Fruit fly (Drosophila melanogaster) S2 (cell line): Measurements from ENCODE around the gene CG7766.

Source experiments
- CG8478 ChIP-seq: fragments of >200 bp; optimal IDR thresholded peaks from 2 replicates; lab custom pipeline; 2018
- CTCF ChIP-seq, 2 experiments: fragments of >200 bp; optimal IDR thresholded peaks; 2 replicates each; lab custom pipeline; 2018

The CG7766 gene

DNA sequence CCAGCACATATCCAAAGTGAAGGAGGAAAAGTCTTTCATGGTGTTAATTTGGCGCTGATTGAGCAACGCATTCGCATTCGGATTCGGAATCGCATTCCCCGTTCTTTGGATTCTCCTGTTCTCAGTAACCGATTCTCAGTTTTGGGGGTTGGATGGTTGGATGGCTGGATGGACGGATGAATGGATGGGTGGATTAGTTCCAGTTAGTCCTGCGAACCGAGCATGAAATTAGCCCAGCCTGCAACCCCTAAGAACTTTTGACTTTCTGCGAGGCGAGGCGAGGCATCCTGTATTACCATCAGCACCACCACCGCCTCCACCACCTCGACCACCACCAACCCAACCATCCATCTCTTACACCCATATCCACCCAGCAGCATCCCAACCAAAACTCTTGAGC lies 26.7 kb upstream of the CG7766 start:
- TF ChIP-seq CG8478 (lab: Kevin White, UChicago), result no peak
- TF ChIP-seq CTCF (optimal IDR thresholded peaks at IDR 0.05; lab: Kevin White, UChicago), result no peak

DNA sequence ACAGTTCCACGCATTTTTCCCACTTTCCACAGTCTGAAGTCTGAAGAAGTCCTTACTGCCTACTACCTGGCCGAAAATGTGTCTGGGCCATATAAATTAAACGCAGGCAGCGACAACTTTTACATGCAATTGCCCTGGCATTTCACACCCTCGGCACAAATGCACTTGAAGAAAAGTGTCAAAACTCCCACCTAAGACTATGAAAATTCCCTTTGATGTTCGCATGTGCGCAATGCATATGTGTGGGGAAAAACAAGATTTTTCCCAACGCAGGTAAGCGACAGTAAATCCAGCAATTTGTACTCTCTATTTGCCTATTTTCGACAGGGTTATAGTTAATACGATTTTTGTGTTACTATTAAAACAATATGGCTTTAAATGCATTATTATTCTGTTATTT lies 25.9 kb upstream of the CG7766 start:
- TF ChIP-seq CTCF (optimal IDR thresholded peaks at IDR 0.05; lab: Kevin White, UChicago) (no peak), CG8478 (lab: Kevin White, UChicago) (no peak)

DNA sequence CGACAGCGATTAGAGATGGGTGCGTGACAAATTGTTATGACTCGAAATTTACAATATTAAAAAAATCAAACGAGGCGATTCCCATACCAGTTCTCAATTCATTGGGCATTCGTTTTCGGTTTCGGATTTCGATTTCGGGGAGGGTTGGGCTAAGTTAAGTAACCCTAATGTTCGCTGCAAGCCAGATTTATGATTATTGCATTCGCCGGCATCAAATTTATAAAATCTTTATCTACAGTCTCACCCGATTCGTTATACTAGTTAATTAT lies 24.4 kb upstream of the CG7766 start:
- no peak for TF ChIP-seq CTCF (optimal IDR thresholded peaks at IDR 0.05; lab: Kevin White, UChicago)
- no peak for TF ChIP-seq CG8478 (lab: Kevin White, UChicago)

DNA sequence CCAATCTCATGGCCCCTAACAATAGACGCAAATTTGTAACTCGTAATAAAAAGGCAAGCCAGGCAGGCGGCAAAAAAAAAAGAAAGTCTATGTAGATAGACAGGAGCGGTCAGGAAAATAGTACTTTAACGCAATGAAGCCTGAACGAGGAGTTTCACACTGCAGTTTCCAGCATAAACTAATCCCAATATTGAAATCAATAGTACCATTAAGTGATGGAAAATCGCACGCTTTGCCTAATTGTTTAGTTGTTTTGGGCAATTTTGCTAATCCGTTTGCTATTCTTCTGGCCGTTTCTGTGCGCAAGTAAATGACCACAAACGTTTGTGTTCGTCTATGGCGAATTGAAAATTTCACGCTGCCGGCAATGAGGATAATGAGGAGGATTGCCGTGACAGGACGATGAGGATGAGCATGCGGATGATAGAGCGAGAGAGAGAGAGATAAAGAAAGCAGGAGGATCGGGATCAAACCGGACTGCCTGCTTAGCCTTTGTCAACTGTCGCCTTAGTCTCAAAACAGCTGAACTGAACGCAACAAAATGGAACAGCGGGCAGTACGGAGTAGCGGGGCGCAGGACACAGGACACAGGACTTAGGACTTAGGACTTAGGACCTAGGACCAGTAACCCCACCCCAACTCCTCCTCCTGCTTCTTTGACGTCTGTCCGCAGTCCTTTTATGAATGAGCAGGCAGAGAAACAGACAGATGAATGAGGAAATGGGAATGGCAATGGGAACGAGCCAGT lies 23.9 kb upstream of the CG7766 start:
- TF ChIP-seq CG8478 (lab: Kevin White, UChicago), result no peak
- no peak for TF ChIP-seq CTCF (optimal IDR thresholded peaks at IDR 0.05; lab: Kevin White, UChicago)

DNA sequence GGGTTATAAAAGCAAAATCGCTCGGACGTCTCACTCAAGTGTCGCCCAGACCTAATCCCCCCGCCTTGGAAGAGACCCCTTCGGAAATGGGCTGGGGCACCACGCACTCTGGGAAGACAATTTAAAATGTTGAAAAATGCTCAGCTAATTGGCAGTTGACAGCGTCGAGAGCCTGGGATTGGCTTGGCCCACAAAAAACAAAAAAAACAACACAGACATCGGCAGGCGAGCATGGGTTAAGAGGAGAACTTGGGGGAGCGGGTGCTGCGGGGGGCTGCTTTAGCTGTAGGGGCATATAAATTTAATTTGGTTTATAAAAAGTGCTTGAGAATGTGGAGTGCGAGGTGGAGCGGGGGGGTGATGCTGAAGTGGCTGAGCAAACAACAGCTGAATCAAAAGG lies 19.0 kb upstream of the CG7766 start:
- no peak for TF ChIP-seq CG8478 (lab: Kevin White, UChicago)
- TF ChIP-seq CTCF (optimal IDR thresholded peaks at IDR 0.05; lab: Kevin White, UChicago), result no peak

DNA sequence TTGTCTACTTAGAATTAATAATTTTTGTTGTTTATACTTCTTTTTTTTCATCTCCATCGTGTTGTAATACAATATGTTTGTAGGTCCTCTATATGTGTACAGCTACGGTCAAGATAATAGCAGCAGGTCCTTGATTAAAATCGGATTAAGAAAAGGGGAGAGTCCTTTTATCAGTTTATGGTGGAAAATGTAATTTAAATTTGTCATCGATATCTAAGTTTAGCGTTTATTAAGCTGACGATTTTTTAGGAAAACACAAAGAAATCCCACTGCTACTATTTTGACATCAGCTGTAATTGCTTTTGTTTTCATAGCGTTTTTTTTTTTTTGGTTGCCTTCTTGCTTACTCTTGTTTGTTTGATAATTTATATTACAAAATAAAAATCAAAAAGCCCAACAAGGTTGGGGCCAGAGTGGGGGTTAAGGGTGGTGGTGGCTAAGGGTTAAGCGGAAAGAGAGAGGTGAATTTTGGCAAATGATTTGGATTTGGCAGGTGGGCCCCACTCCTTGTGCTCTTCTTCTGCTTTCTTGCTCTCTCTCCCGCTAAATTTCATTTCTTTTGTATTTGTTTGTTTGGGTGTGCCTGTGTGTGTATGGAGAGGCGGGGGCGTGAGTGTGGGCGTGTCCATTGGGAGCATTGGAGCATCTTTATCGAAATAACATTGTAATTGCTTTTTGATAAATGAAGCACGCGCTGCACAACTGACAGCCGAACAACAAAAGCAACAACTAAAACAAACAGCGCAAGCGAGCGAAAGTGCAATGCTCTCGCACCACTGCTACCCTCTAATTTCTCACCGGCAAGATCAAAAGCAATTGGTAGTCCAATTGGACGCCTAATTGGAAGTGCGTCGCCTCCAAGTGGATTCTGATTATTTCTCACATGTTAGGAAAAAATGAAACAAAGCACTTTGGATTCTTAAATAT lies 17.6 kb upstream of the CG7766 start:
- TF ChIP-seq CG8478 (lab: Kevin White, UChicago), result no peak
- TF ChIP-seq CTCF (optimal IDR thresholded peaks at IDR 0.05; lab: Kevin White, UChicago), result no peak

DNA sequence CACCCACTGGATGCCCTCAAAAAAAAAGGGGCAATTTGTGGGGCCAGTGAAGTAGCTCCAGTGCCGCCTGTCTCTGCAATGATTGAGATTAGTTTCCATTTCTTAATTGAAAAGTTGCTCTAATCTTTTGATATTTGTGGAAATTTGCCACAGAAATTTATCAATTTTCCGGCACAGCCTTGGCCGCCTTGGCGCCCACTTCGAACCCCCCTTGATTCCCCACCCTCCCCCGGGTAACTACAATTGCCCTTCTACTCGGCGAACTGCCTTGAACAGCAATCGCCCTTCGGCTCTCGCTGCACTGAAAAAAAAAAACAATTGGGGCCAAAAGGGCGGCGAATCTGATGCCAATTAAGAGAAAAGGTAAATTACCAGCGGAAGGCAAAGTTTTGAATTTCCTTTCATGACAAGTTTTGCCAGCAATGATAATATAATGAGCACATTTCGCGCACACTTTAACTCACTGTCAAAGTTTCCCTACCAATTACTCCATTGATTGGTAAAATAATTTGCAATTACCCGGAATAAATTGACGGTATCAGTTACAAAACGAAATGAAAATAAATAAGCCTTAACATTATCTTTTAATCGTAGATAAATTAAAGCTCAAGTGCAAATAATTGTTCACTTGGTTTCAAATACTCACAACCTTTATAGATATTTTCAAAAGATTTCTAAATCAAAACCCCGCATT lies 16.3 kb upstream of the CG7766 start:
- TF ChIP-seq CTCF (optimal IDR thresholded peaks at IDR 0.05; lab: Kevin White, UChicago), result no peak
- TF ChIP-seq CG8478 (lab: Kevin White, UChicago), result no peak

DNA sequence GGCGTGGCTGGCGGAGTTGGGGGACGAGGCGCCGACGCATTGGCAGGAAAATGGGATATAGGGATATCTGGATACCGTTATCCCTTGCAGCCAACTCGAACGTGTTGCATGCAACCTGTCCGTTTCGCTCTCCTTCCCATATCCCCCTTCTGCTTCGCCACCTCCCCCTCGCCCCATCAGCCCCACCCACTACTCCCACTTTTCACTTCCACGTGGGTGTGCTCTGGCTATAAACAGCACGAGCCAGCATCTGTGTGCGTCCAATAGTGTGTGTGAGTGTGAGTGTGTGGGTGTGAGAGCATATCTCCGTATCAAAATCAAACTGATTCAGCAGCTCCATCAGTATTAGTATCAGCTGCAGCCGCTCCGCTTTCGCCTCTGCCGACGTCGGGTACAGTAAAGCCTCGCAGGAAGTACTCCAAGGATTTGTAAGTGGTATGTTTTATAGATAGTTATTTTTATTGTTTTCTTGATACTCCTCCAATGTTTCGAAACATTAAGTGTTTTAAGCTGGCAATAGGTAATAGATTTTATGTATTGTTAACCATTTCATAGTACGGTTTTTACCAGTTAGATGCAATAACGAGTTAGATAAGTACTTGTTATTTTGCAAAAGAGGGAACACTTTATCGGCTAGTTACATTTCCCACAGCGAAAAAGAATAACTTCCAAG lies 15.6 kb upstream of the CG7766 start:
- TF ChIP-seq CG8478 (lab: Kevin White, UChicago) (no peak), CTCF (optimal IDR thresholded peaks at IDR 0.05; lab: Kevin White, UChicago) (no peak)

DNA sequence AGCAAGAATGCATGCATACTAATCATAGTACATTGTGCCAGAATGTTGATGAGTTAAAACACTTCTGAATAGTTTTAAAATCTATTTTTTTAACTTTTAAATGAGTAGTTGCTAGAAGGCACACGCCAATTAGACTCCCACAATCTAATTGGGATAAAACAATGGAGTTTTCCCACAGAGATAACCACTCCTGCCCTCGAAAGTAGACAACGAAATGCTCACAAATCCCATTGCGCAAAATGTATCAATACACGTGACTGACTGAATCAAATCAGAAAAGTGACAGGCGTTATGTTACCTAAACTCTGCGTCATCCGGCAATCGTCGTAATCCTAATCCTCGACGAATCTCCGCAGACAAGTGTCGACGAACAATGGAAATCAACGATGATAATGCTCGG lies 14.3 kb upstream of the CG7766 start:
- TF ChIP-seq CG8478 (lab: Kevin White, UChicago) (no peak), CTCF (optimal IDR thresholded peaks at IDR 0.05; lab: Kevin White, UChicago) (no peak)

DNA sequence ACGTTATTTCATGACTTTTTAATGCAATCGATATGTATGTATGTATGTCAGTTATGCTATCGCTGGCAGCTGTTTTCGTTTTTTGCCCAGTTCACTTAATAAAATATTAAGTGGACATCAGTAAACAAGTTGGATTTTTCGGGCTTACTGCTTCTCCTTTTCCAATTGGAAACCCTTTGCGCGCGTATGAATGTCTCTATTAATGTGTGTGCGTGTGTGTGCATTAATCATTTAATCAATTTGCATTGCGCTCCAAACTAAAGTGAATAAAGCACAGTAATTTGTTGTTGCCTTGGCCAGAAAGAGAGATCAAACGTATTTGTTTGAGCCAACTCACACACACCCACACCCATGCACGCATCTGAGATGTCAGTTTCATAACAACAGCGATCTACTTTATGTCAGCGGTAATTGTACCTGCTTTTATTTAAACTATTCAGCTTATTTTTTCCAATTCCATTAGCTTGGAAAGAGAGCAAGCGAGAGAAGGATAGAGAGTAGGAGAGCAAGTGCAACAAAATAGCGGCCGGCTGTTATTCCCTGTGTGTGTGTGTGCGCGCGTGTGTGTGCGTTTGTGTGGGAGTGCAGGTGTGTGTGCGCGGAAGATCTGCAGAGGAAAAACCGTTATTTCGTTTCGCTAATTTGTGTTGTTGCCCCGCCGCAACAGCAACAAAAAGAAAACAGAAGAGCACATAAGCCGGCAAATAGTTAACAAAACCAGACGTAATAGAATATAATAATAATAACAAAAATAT lies 6.8 kb upstream of the CG7766 start:
- TF ChIP-seq CTCF (optimal IDR thresholded peaks at IDR 0.05; lab: Kevin White, UChicago) (no peak), CG8478 (lab: Kevin White, UChicago) (no peak)

DNA sequence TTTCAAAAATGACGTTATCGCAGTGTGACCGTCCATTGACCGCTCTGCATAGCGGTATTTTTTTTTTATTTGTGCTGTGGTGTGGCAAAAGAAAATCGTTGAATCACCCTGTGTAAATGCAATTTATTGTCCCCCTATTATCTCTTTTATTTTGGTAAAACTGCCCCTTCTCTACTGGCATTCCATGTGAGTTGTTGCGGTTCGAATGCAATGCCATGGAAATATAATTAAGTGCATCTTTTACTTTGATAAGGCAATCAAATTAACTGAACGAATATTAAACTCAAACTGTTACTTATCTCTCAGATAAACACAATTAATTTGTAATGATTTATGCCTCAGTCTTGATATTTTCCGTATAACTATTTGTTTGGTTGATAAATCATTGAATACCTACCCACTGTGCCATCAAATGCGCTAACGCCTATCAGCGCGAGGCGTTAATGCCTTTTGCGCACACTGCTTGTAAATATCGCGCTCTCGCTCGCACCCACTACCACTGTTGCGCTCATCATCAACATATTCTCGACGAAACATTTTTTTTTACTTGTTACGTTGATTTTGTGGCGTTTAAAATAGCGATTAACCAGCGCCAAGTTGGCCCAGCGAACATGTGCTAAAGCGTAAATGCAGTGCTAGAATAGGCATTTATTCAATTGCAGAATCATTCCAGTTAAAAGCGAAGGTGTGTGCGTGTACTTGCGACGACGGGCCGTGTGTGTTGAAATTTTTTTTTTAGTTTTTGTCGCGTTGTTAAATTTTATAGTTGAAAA lies 5.7 kb upstream of the CG7766 start:
- TF ChIP-seq CG8478 (lab: Kevin White, UChicago) (no peak), CTCF (optimal IDR thresholded peaks at IDR 0.05; lab: Kevin White, UChicago) (no peak)

DNA sequence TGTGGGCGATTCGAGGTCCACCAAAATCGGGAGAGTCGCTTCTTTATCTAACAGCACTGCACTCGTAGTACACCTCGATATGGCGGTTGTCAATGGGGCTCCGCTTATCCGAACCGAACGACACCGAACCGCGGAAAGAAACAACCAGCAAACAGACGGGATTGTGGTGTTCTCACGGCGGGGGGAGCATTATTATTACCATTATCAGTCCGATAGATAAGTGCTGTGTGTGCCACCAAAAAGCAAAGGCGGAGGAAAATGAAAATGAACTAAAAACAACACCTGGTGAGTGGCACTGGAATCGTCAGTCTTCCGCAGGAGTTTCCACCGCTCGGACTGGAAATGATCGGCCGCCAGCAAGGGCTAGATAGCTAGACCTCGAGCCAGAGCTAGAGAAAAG lies 4.8 kb upstream of the CG7766 start, which contains the start of gene AP-1gamma:
AP-1gamma (plus strand) TSS at position 305 of the 400 bp plus-strand sequence.
- TF ChIP-seq CG8478 (lab: Kevin White, UChicago), result no peak

DNA sequence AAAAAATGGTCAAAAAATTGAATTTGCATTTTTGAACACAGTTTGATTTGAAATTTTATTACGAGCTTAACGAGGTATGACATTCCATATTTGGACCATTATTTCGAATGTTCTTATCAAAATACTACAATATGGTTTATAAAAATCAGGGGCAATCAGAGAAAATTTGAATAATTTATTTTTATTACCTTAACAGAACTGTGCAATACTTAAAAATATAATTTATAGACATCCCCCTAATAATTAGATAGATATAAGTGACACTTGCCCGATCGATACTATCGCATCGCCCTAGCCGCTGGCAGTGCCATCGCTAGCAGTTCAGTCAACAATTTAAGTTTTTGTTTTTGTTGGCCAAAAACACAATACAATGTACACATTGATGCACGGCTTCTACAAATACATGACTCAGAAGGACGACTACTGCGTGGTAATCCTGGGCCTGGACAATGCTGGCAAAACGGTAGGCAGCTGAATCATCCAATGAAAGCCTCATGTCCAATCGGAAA lies 3.3 kb upstream of the CG7766 start, which contains the start of gene Arfrp1:
Arfrp1 (plus strand) TSS at position 295 of the 509 bp plus-strand sequence.
- TF ChIP-seq CTCF (optimal IDR thresholded peaks at IDR 0.05; lab: Kevin White, UChicago), result no peak
- no peak for TF ChIP-seq CG8478 (lab: Kevin White, UChicago)
